Worm (Caenorhabditis elegans) whole organism, L2 larva: ENCODE results near the gene F02A9.7.

Source experiments
- F13H6.1 ChIP-seq: sonication (generic microtip); optimal IDR thresholded peaks from 2 replicates; lab custom pipeline; 2016; ENCODE audit warnings: missing genetic modification characterization, missing compliant biosample characterization
- ZK546.5 ChIP-seq: sonication (generic microtip); optimal IDR thresholded peaks from 2 replicates; lab custom pipeline; 2017; ENCODE audit warnings: missing biosample characterization, missing genetic modification characterization
- blmp-1 ChIP-seq: sonication (generic microtip); optimal IDR thresholded peaks from 2 replicates; lab custom pipeline; 2017; ENCODE audit warnings: missing genetic modification characterization, mild to moderate bottlenecking, missing compliant biosample characterization, antibody characterized with exemption, moderate library complexity; ENCODE audit not compliant: insufficient read depth
- dmd-4 ChIP-seq: sonication (generic microtip); optimal IDR thresholded peaks from 2 replicates; lab custom pipeline; 2017; ENCODE audit warnings: missing biosample characterization, missing genetic modification characterization
- lin-11 ChIP-seq: fragments of 150-350 bp; sonication (generic microtip); optimal IDR thresholded peaks from 2 replicates; lab custom pipeline; 2014; ENCODE audit warnings: missing biosample characterization, missing genetic modification characterization, inconsistent platforms, mixed read lengths
- lsy-2 ChIP-seq, 2 experiments: fragments of 150-350 bp in 1 of 2; sonication (generic microtip) in 1 of 2; optimal IDR thresholded peaks; 2 replicates each; lab custom pipeline; 2014 to 2017; ENCODE audit warnings: missing biosample characterization in 2 of 2, missing genetic modification characterization in 2 of 2
- mdl-1 ChIP-seq, 2 experiments: fragments of 150-350 bp in 1 of 2; sonication (generic microtip) in 1 of 2; optimal IDR thresholded peaks; 2 replicates each; lab custom pipeline; 2017; ENCODE audit warnings: missing biosample characterization in 2 of 2, missing genetic modification characterization in 2 of 2
- unc-39 ChIP-seq: fragments of 150-350 bp; optimal IDR thresholded peaks from 2 replicates; lab custom pipeline; 2014; ENCODE audit warnings: missing biosample characterization, missing genetic modification characterization
- unc-62 ChIP-seq: fragments of 150-350 bp; optimal IDR thresholded peaks from 2 replicates; lab custom pipeline; 2014; ENCODE audit warnings: missing biosample characterization, missing genetic modification reagents, missing genetic modification characterization
- ztf-11 ChIP-seq: sonication (generic microtip); optimal IDR thresholded peaks from 2 replicates; lab custom pipeline; 2017; ENCODE audit warnings: missing biosample characterization, missing genetic modification characterization

- TF ChIP-seq mdl-1 (tag; optimal IDR thresholded peaks at IDR 0.05; lab: Kevin White, UChicago), result no peak
- no peak for TF ChIP-seq dmd-4
- TF ChIP-seq ztf-11 (tag; lab: Kevin White, UChicago), result no peak
- no peak for TF ChIP-seq F13H6.1 (tag; lab: Kevin White, UChicago)
- TF ChIP-seq ZK546.5 (tag; lab: Kevin White, UChicago), result no peak
- no peak for TF ChIP-seq blmp-1
- TF ChIP-seq unc-62 (GFP tag; lab: Kevin White, UChicago), result no peak
- TF ChIP-seq unc-39 (tag; lab: Kevin White, UChicago), result no peak
- no peak for TF ChIP-seq lsy-2 (tag; optimal IDR thresholded peaks at IDR 0.05; lab: Kevin White, UChicago)
- TF ChIP-seq lin-11, result no peak
Observed at ce11 chrIII:9053263-9053662, 22.2 kb downstream of the F02A9.7 start.
